Fruit fly (Drosophila melanogaster) whole organism, embryonic: ENCODE data around the gene lilli.

Source experiments
- Aef1 ChIP-seq: fragments of 200-800 bp; sonication (Bioruptor generic); IDR thresholded peaks from 3 replicates; pipeline ENCODE4 v1.3.6; 2022; ENCODE audit warnings: missing biosample characterization, missing genetic modification characterization
- Asciz ChIP-seq: fragments of 200-800 bp; sonication (Bioruptor generic); optimal IDR thresholded peaks from 2 replicates; lab custom pipeline; 2017; ENCODE audit warnings: missing biosample characterization, mild to moderate bottlenecking, missing genetic modification characterization, missing genetic modification reagents
- B-H2 ChIP-seq: fragments of 200-800 bp; sonication (Bioruptor generic); optimal IDR thresholded peaks from 2 replicates; lab custom pipeline; 2018; ENCODE audit warnings: missing biosample characterization, mild to moderate bottlenecking, missing genetic modification characterization
- CG11456 ChIP-seq: fragments of 200-800 bp; sonication (Bioruptor generic); IDR thresholded peaks from 3 replicates; pipeline ENCODE4 v1.3.6; 2022; ENCODE audit warnings: missing biosample characterization, missing genetic modification characterization
- CG11560 ChIP-seq: fragments of 200-800 bp; sonication (Bioruptor generic); IDR thresholded peaks from 3 replicates; pipeline ENCODE4 v1.3.6; 2022; ENCODE audit warnings: missing biosample characterization, missing genetic modification characterization
- CG12299 ChIP-seq: fragments of 200-800 bp; sonication (Bioruptor generic); optimal IDR thresholded peaks from 2 replicates; lab custom pipeline; 2018; ENCODE audit warnings: missing biosample characterization, mild to moderate bottlenecking, missing genetic modification characterization
- CG13775 ChIP-seq: fragments of 200-800 bp; sonication (Bioruptor generic); optimal IDR thresholded peaks from 3 replicates; lab custom pipeline; 2017; ENCODE audit warnings: missing biosample characterization, mild to moderate bottlenecking, missing genetic modification characterization
- CG14860 ChIP-seq: fragments of 200-800 bp; sonication (Bioruptor generic); IDR thresholded peaks from 3 replicates; pipeline ENCODE4 v1.3.6; 2022; ENCODE audit warnings: missing biosample characterization, missing genetic modification characterization; ENCODE audit not compliant: partially characterized antibody
- CG15269 ChIP-seq: fragments of 200-800 bp; sonication (Bioruptor generic); optimal IDR thresholded peaks from 2 replicates; lab custom pipeline; 2018; ENCODE audit warnings: missing biosample characterization, mild to moderate bottlenecking, missing genetic modification characterization, moderate library complexity
- CG15601 ChIP-seq: fragments of 200-800 bp; sonication (Bioruptor generic); optimal IDR thresholded peaks from 3 replicates; lab custom pipeline; 2019; ENCODE audit warnings: missing biosample characterization, mild to moderate bottlenecking, missing genetic modification characterization, moderate library complexity
- CG16815 ChIP-seq: fragments of 200-800 bp; sonication (Bioruptor generic); optimal IDR thresholded peaks from 3 replicates; lab custom pipeline; 2017; ENCODE audit warnings: missing biosample characterization, mild to moderate bottlenecking, missing genetic modification characterization
- CG30020 ChIP-seq: fragments of 200-800 bp; optimal IDR thresholded peaks from 2 replicates; lab custom pipeline; 2019; ENCODE audit warnings: missing biosample characterization, mild to moderate bottlenecking, missing genetic modification characterization, moderate library complexity
- CG3065 ChIP-seq: fragments of 200-800 bp; sonication (Bioruptor generic); optimal IDR thresholded peaks from 2 replicates; lab custom pipeline; 2016; ENCODE audit warnings: missing biosample characterization, missing genetic modification characterization
- CG31224 ChIP-seq: fragments of 200-800 bp; sonication (Bioruptor generic); IDR thresholded peaks from 2 replicates; pipeline ENCODE4 v1.3.6; 2022; ENCODE audit warnings: missing biosample characterization, missing genetic modification characterization
- CG31441 ChIP-seq: fragments of 200-800 bp; sonication (Bioruptor generic); IDR thresholded peaks from 2 replicates; pipeline ENCODE4 v1.3.6; 2022; ENCODE audit warnings: missing biosample characterization, missing genetic modification characterization
- CG33557 ChIP-seq: fragments of 200-800 bp; sonication (Bioruptor generic); optimal IDR thresholded peaks from 2 replicates; lab custom pipeline; 2019; ENCODE audit warnings: missing biosample characterization, mild to moderate bottlenecking, missing genetic modification characterization, moderate library complexity
- CG3407 ChIP-seq: fragments of 200-800 bp; sonication (Bioruptor generic); optimal IDR thresholded peaks from 2 replicates; lab custom pipeline; 2018; ENCODE audit warnings: missing biosample characterization, mild to moderate bottlenecking, missing genetic modification characterization
- CG43689 ChIP-seq: fragments of 200-800 bp; sonication (Bioruptor generic); IDR thresholded peaks from 2 replicates; pipeline ENCODE4 v1.3.6; 2022; ENCODE audit warnings: missing biosample characterization, missing genetic modification characterization
- CG4707 ChIP-seq: fragments of 200-800 bp; sonication (Bioruptor generic); optimal IDR thresholded peaks from 2 replicates; lab custom pipeline; 2018; ENCODE audit warnings: missing biosample characterization, mild to moderate bottlenecking, missing genetic modification characterization, moderate library complexity
- CG7963 ChIP-seq: fragments of 200-800 bp; sonication (Bioruptor generic); IDR thresholded peaks from 3 replicates; pipeline ENCODE4 v1.3.6; 2022; ENCODE audit warnings: missing biosample characterization, missing genetic modification characterization; ENCODE audit not compliant: partially characterized antibody
- CG8089 ChIP-seq: fragments of 200-800 bp; sonication (Bioruptor generic); optimal IDR thresholded peaks from 3 replicates; lab custom pipeline; 2016; ENCODE audit warnings: missing biosample characterization, missing genetic modification characterization
- CG9215 ChIP-seq: fragments of 200-800 bp; sonication (Bioruptor generic); IDR thresholded peaks from 2 replicates; pipeline ENCODE4 v1.3.6; 2022; ENCODE audit warnings: missing biosample characterization, missing genetic modification characterization
- CkIIα-i1 ChIP-seq: fragments of 200-800 bp; sonication (Bioruptor generic); IDR thresholded peaks from 2 replicates; pipeline ENCODE4 v1.3.6; 2022; ENCODE audit warnings: missing biosample characterization, missing genetic modification characterization
- D19A ChIP-seq: fragments of 200-800 bp; optimal IDR thresholded peaks from 3 replicates; lab custom pipeline; 2019; ENCODE audit warnings: missing biosample characterization, mild to moderate bottlenecking, missing genetic modification characterization, moderate library complexity
- Deaf1 ChIP-seq: fragments of 200-800 bp; optimal IDR thresholded peaks from 3 replicates; lab custom pipeline; 2019; ENCODE audit warnings: missing biosample characterization, mild to moderate bottlenecking, missing genetic modification characterization, moderate library complexity
- Dp ChIP-seq: fragments of 200-800 bp; sonication (Bioruptor generic); optimal IDR thresholded peaks from 2 replicates; lab custom pipeline; 2018; ENCODE audit warnings: missing biosample characterization, mild to moderate bottlenecking, missing genetic modification characterization, moderate library complexity
- Drgx ChIP-seq: fragments of 200-800 bp; sonication (Bioruptor generic); IDR thresholded peaks from 2 replicates; pipeline ENCODE4 v1.3.6; 2022; ENCODE audit warnings: missing biosample characterization, missing genetic modification characterization
- Ets97D ChIP-seq: fragments of 200-800 bp; sonication (Bioruptor generic); optimal IDR thresholded peaks from 3 replicates; lab custom pipeline; 2016; ENCODE audit warnings: missing biosample characterization, missing genetic modification characterization
- H15 ChIP-seq: fragments of 200-800 bp; sonication (Bioruptor generic); IDR thresholded peaks from 3 replicates; pipeline ENCODE4 v1.3.6; 2022; ENCODE audit warnings: missing biosample characterization, missing genetic modification characterization
- HHEX ChIP-seq: fragments of 200-800 bp; sonication (Bioruptor generic); optimal IDR thresholded peaks from 3 replicates; lab custom pipeline; 2017; ENCODE audit warnings: missing biosample characterization, mild to moderate bottlenecking, missing genetic modification characterization, missing genetic modification reagents
- HmgD ChIP-seq: fragments of 200-800 bp; sonication (Bioruptor generic); optimal IDR thresholded peaks from 3 replicates; lab custom pipeline; 2016; ENCODE audit warnings: missing biosample characterization, missing genetic modification characterization
- Hmr ChIP-seq: fragments of 200-800 bp; sonication (Bioruptor generic); optimal IDR thresholded peaks from 3 replicates; lab custom pipeline; 2017; ENCODE audit warnings: mild to moderate bottlenecking, missing biosample characterization, missing genetic modification reagents, missing genetic modification characterization
- Hr78 ChIP-seq, 2 experiments: fragments of 200-800 bp in 1 of 2; fragments of >200 bp in 1 of 2; sonication (Bioruptor generic) in 1 of 2; optimal IDR thresholded peaks; 2 replicates each; lab custom pipeline; 2017 to 2019; ENCODE audit warnings: missing biosample characterization in 2 of 2, missing genetic modification characterization in 2 of 2, mild to moderate bottlenecking in 1 of 2, moderate library complexity in 1 of 2
- Max ChIP-seq: fragments of 200-800 bp; sonication (Bioruptor generic); optimal IDR thresholded peaks from 2 replicates; lab custom pipeline; 2016; ENCODE audit warnings: missing biosample characterization, mild to moderate bottlenecking, missing genetic modification characterization
- Meics ChIP-seq: fragments of 200-800 bp; sonication (Bioruptor generic); optimal IDR thresholded peaks from 2 replicates; lab custom pipeline; 2017; ENCODE audit warnings: missing biosample characterization, mild to moderate bottlenecking, missing genetic modification characterization
- NfI ChIP-seq: fragments of 200-800 bp; sonication (Bioruptor generic); optimal IDR thresholded peaks from 3 replicates; lab custom pipeline; 2018; ENCODE audit warnings: missing biosample characterization, mild to moderate bottlenecking, missing genetic modification characterization, moderate library complexity
- Ptx1 ChIP-seq: fragments of 200-800 bp; sonication (Bioruptor generic); IDR thresholded peaks from 2 replicates; pipeline ENCODE4 v1.3.6; 2022; ENCODE audit warnings: missing biosample characterization, missing genetic modification characterization
- Usf ChIP-seq: fragments of 200-800 bp; sonication (Bioruptor generic); optimal IDR thresholded peaks from 2 replicates; lab custom pipeline; 2017; ENCODE audit warnings: missing genotype, missing biosample characterization, missing genetic modification characterization
- ab ChIP-seq: fragments of 200-800 bp; sonication (Bioruptor generic); optimal IDR thresholded peaks from 2 replicates; lab custom pipeline; 2016; ENCODE audit warnings: missing biosample characterization, missing genetic modification characterization
- abd-A ChIP-seq: fragments of 200-800 bp; sonication (Bioruptor generic); optimal IDR thresholded peaks from 3 replicates; lab custom pipeline; 2019; ENCODE audit warnings: missing biosample characterization, mild to moderate bottlenecking, missing genetic modification characterization, moderate library complexity
- ap ChIP-seq: fragments of 200-800 bp; sonication (Bioruptor generic); IDR thresholded peaks from 2 replicates; pipeline ENCODE4 v1.3.6; 2022; ENCODE audit warnings: missing biosample characterization, missing genetic modification characterization
- br ChIP-seq: fragments of >200 bp; optimal IDR thresholded peaks from 2 replicates; lab custom pipeline; 2017
- bsh ChIP-seq, 2 experiments: fragments of 200-800 bp; sonication (Bioruptor generic); optimal IDR thresholded peaks; 2 replicates each; lab custom pipeline; 2017 to 2018; ENCODE audit warnings: mild to moderate bottlenecking in 2 of 2, missing biosample characterization in 2 of 2, missing genetic modification characterization in 2 of 2, moderate library complexity in 1 of 2
- dati ChIP-seq: fragments of 200-800 bp; sonication (Bioruptor generic); IDR thresholded peaks from 2 replicates; pipeline ENCODE4 v1.3.6; 2022; ENCODE audit warnings: missing biosample characterization, missing genetic modification characterization
- dm ChIP-seq: fragments of 200-800 bp; sonication (Bioruptor generic); optimal IDR thresholded peaks from 3 replicates; lab custom pipeline; 2016; ENCODE audit warnings: missing biosample characterization, missing genetic modification characterization
- gro ChIP-seq: fragments of 200-800 bp; sonication (Bioruptor generic); optimal IDR thresholded peaks from 2 replicates; lab custom pipeline; 2016; ENCODE audit warnings: missing biosample characterization, missing genetic modification characterization
- ham ChIP-seq: fragments of 200-800 bp; sonication (Bioruptor generic); IDR thresholded peaks from 2 replicates; pipeline ENCODE4 v1.3.6; 2022; ENCODE audit warnings: missing biosample characterization, missing genetic modification characterization
- repo ChIP-seq: fragments of 200-800 bp; sonication (Bioruptor generic); optimal IDR thresholded peaks from 2 replicates; lab custom pipeline; 2016; ENCODE audit warnings: missing biosample characterization, missing genetic modification characterization
- sens ChIP-seq: fragments of 200-800 bp; sonication (Bioruptor generic); peaks from one replicate; lab custom pipeline; 2016; ENCODE audit warnings: missing biosample characterization, missing genetic modification characterization
- sob ChIP-seq: fragments of 200-800 bp; sonication (Bioruptor generic); IDR thresholded peaks from 2 replicates; pipeline ENCODE4 v1.3.6; 2022; ENCODE audit warnings: missing biosample characterization, missing genetic modification characterization
- unpg ChIP-seq: fragments of 200-800 bp; sonication (Bioruptor generic); optimal IDR thresholded peaks from 3 replicates; lab custom pipeline; 2018; ENCODE audit warnings: missing biosample characterization, mild to moderate bottlenecking, missing genetic modification characterization, moderate library complexity

Gene lilli

dm6 chr2L:2878188-2878587 lies 7.5 kb upstream of the lilli start, which contains the start of the genes Prx6a and Sbat (continued):
- TF ChIP-seq CG15269 (peak; percentile 69), CG3065 (GFP tag; lab: Kevin White, UChicago) (no peak), D19A (peak; percentile 38), CG13775 (GFP tag; lab: Kevin White, UChicago) (peak; percentile 69), Meics (GFP tag; lab: Kevin White, UChicago) (peak; percentile 68), ap (GFP tag; lab: Robert Waterston, UW) (no peak), gro (GFP tag; lab: Kevin White, UChicago) (peak; percentile 81), Aef1 (GFP tag; lab: Robert Waterston, UW) (peak; percentile 67), Hmr (GFP tag; lab: Kevin White, UChicago) (peak; percentile 78), CG16815 (peak; percentile 48), CG9215 (peak; percentile 79), CG3407 (GFP tag; lab: Kevin White, UChicago) (no peak), CG8089 (GFP tag; lab: Kevin White, UChicago) (peak; percentile 45), dm (GFP tag; lab: Kevin White, UChicago) (peak; percentile 44), ham (GFP tag; lab: Robert Waterston, UW) (no peak), bsh (GFP tag; optimal IDR thresholded peaks at IDR 0.05; lab: Kevin White, UChicago) (peak in 1 of 2 experiments; percentile 66), unpg (peak; percentile 74), CG14860 (no peak), dati (GFP tag; lab: Robert Waterston, UW) (no peak), HmgD (GFP tag; lab: Kevin White, UChicago) (peak; percentile 75), Ets97D (GFP tag; lab: Kevin White, UChicago) (peak; percentile 46), CG11560 (tag; lab: Robert Waterston, UW) (peak; percentile 54; the same call in 1 of the 3 replicates), H15 (GFP tag; lab: Robert Waterston, UW) (peak; percentile 11; the same call in 1 of the 3 replicates), CG31224 (peak; percentile 44; the same call in 1 of the 2 replicates), CG31441 (GFP tag; lab: Robert Waterston, UW) (peak; percentile 34), CG11456 (GFP tag; lab: Robert Waterston, UW) (0 out of 3 replicates have a peak, but pooled peaks have one; percentile 65), Ptx1 (GFP tag; lab: Robert Waterston, UW) (peak; percentile 70), HHEX (GFP tag; lab: Kevin White, UChicago) (peak; percentile 67), CG7963 (GFP tag; lab: Robert Waterston, UW) (no peak), repo (GFP tag; lab: Kevin White, UChicago) (peak; percentile 27), Dp (GFP tag; lab: Kevin White, UChicago) (peak; percentile 73), CG33557 (GFP tag; lab: Kevin White, UChicago) (peak; percentile 66), CkIIα-i1 (GFP tag; lab: Robert Waterston, UW) (no peak), CG30020 (tag; lab: Kevin White, UChicago) (peak; percentile 59), br (lab: Kevin White, UChicago) (no peak), Deaf1 (peak; percentile 35), CG43689 (GFP tag; lab: Robert Waterston, UW) (no peak), Asciz (GFP tag; lab: Kevin White, UChicago) (no peak), CG15601 (tag; lab: Kevin White, UChicago) (peak; percentile 53), NfI (peak; percentile 72), Drgx (GFP tag; lab: Robert Waterston, UW) (no peak), CG4707 (no peak), Hr78 (GFP tag; optimal IDR thresholded peaks at IDR 0.05; lab: Kevin White, UChicago) (no peak), sens (GFP tag; lab: Kevin White, UChicago) (peak; percentile 95), abd-A (peak; percentile 67), Max (GFP tag; lab: Kevin White, UChicago) (peak; percentile 50), ab (GFP tag; lab: Kevin White, UChicago) (no peak), Usf (GFP tag; lab: Kevin White, UChicago) (peak; percentile 52), sob (peak; percentile 75), B-H2 (peak; percentile 84), CG12299 (tag; lab: Kevin White, UChicago) (peak; percentile 62)
